Worm (Caenorhabditis elegans) whole organism, L2 larva: Measurements from ENCODE around the gene eng-1.

Experiments
- C34F6.9 ChIP-seq: fragments of 150-350 bp; optimal IDR thresholded peaks from 2 replicates; lab custom pipeline; 2014; ENCODE audit warnings: missing biosample characterization, missing genetic modification characterization
- alr-1 ChIP-seq: fragments of 150-350 bp; optimal IDR thresholded peaks from 2 replicates; lab custom pipeline; 2014; ENCODE audit warnings: missing biosample characterization, missing genetic modification characterization
- aly-2 ChIP-seq: fragments of 150-350 bp; optimal IDR thresholded peaks from 2 replicates; lab custom pipeline; 2014; ENCODE audit warnings: missing biosample characterization, missing genetic modification characterization
- ama-1 ChIP-seq: fragments of 150-350 bp; optimal IDR thresholded peaks from 2 replicates; lab custom pipeline; 2018; ENCODE audit warnings: inconsistent platforms
- dmd-4 ChIP-seq: sonication (generic microtip); optimal IDR thresholded peaks from 2 replicates; lab custom pipeline; 2017; ENCODE audit warnings: missing biosample characterization, missing genetic modification characterization
- lin-39 ChIP-seq: fragments of 150-350 bp; optimal IDR thresholded peaks from 2 replicates; lab custom pipeline; 2014; ENCODE audit warnings: missing biosample characterization, missing genetic modification reagents, missing genetic modification characterization
- lsy-2 ChIP-seq, 2 experiments: fragments of 150-350 bp in 1 of 2; sonication (generic microtip) in 1 of 2; optimal IDR thresholded peaks; 2 replicates each; lab custom pipeline; 2014 to 2017; ENCODE audit warnings: missing biosample characterization in 2 of 2, missing genetic modification characterization in 2 of 2
- mab-5 ChIP-seq: fragments of 150-350 bp; optimal IDR thresholded peaks from 2 replicates; lab custom pipeline; 2014; ENCODE audit warnings: missing biosample characterization, missing genetic modification characterization
- nhr-23 ChIP-seq: fragments of 150-350 bp; optimal IDR thresholded peaks from 2 replicates; lab custom pipeline; 2014; ENCODE audit warnings: missing biosample characterization, missing genetic modification reagents, missing genetic modification characterization
- nhr-237 ChIP-seq: fragments of 150-350 bp; optimal IDR thresholded peaks from 2 replicates; lab custom pipeline; 2014; ENCODE audit warnings: missing biosample characterization, missing genetic modification characterization
- zag-1 ChIP-seq: fragments of 150-350 bp; optimal IDR thresholded peaks from 2 replicates; lab custom pipeline; 2014; ENCODE audit warnings: missing biosample characterization, missing genetic modification characterization
- ztf-4 ChIP-seq: fragments of 150-350 bp; optimal IDR thresholded peaks from 2 replicates; lab custom pipeline; 2014; ENCODE audit warnings: missing biosample characterization, missing genetic modification characterization

DNA sequence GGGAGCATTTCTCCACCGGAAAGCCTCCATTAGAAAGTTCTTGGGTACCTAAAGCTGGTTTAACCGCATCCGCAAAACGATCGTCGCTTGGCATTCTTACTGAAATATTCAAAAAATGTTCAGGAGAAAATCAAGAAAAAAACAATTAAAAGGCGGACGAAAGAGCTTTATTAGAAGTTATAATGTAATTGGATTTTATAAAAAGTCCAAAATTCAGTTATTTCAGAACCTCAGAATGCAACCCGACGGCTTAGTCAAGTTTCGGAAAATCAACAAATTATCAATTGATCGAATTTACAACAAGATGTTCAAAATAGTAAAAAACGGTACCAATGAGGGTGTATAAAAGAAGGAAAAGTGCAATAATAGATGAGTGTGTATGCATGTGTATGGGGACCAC is 27.6 kb upstream of the eng-1 start, which contains the start of gene pxl-1:
- TF ChIP-seq nhr-237 (no peak), ama-1 (lab: Kevin White, UChicago) (no peak), lin-39 (tag; lab: Kevin White, UChicago) (no peak), C34F6.9 (tag; lab: Kevin White, UChicago) (no peak), nhr-23 (no peak), zag-1 (tag; lab: Kevin White, UChicago) (no peak), aly-2 (tag; lab: Kevin White, UChicago) (no peak), ztf-4 (no peak), dmd-4 (tag; lab: Kevin White, UChicago) (no peak), alr-1 (tag; lab: Kevin White, UChicago) (no peak), mab-5 (tag; lab: Kevin White, UChicago) (no peak), lsy-2 (tag; optimal IDR thresholded peaks at IDR 0.05; lab: Kevin White, UChicago) (no peak)
